Worm (Caenorhabditis elegans) whole organism, L3 larva: ENCODE data around the gene unc-3.

Experiments used
- aly-2 ChIP-seq: fragments of 150-350 bp; optimal IDR thresholded peaks from 2 replicates; lab custom pipeline; 2014; ENCODE audit warnings: missing biosample characterization, missing genetic modification characterization
- elt-1 ChIP-seq: fragments of 150-350 bp; optimal IDR thresholded peaks from 2 replicates; lab custom pipeline; 2014; ENCODE audit warnings: missing biosample characterization, missing genetic modification characterization
- lin-39 ChIP-seq: fragments of 150-350 bp; optimal IDR thresholded peaks from 2 replicates; lab custom pipeline; 2018; ENCODE audit warnings: missing biosample characterization, missing genetic modification reagents, missing genetic modification characterization
- unc-62 ChIP-seq: fragments of 150-350 bp; sonication (generic microtip); optimal IDR thresholded peaks from 4 replicates; lab custom pipeline; 2014; ENCODE audit warnings: missing biosample characterization, missing genetic modification reagents, missing genetic modification characterization

DNA sequence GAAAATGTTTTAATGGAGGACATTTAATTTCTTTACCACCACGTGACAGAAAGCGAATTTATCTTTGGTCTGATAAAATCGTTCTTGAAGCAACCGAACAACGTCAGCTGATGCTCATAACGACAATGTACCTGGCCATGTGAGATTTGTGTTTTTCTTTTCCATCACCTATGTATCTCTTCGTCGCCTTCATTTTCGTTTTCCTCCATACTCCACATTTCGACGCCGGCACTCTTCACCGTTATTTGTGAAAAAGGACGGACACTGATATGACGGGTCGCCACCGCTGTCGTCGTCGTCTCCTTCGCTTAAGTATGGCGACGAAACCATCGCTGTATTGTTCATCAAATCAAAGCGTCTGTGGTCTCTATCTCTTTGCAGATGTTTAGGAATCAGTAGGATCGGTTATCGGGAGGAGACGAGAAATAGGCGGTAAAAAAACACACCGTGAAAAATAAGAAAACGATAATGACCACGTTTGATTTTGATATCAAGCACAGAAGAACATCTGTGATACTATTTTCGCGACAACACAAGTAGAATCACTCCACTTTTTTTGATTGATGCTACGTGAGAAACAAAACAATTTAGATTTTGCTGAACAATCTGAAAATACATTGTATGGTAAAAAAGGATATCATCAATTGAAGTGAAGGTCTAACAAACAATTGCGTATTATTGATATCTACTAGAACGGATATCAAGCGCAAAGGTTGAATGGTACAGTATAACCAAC, 13.7 kb downstream of the unc-3 start:
- TF ChIP-seq aly-2 (tag; lab: Kevin White, UChicago) (no peak), lin-39 (tag; lab: Kevin White, UChicago) (no peak), elt-1 (no peak), unc-62 (GFP tag; lab: Kevin White, UChicago) (no peak)
